Worm (Caenorhabditis elegans) whole organism, midembryonic: ENCODE data around the gene srbc-30.

Experiments used
- flt-1 ChIP-seq: fragments of 200-800 bp; sonication (Bioruptor generic); IDR thresholded peaks from 2 replicates; pipeline ENCODE4 v1.3.6; 2022; ENCODE audit warnings: missing genetic modification characterization, missing compliant biosample characterization
- ref-1 ChIP-seq: fragments of 200-800 bp; sonication (Bioruptor generic); conservative IDR thresholded peaks from 2 replicates; pipeline ENCODE4 v1.3.6; 2022; ENCODE audit warnings: missing genetic modification reagents, missing genetic modification characterization, missing compliant biosample characterization
- tab-1 ChIP-seq: fragments of 200-800 bp; sonication (Bioruptor generic); IDR thresholded peaks from 2 replicates; pipeline ENCODE4 v1.3.6; 2022; ENCODE audit warnings: missing genetic modification characterization, missing compliant biosample characterization
- ztf-23 ChIP-seq: fragments of 200-800 bp; sonication (Bioruptor generic); IDR thresholded peaks from 2 replicates; pipeline ENCODE4 v1.3.6; 2022; ENCODE audit warnings: missing genetic modification reagents, missing genetic modification characterization, missing compliant biosample characterization

DNA sequence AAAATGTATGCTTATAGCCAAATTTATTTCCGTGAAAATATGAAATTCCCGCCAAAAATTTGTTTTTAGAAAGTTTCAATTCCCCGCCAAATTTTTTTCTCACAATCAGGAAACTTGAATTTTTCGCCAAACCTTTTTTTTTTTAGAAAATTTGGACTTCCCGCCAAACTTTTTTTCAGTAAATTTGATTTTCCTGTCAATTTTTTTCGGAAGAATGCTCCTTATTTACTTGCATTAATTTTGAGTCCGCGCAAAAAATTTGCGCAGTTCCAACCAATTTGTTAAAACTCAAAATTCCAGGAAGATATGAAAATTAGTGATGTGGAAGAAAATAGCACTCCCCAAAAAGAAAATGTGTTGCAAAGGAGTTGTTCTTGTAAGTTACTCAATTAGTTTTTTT lies 20.3 kb downstream of the srbc-30 start, which contains the start of gene slc-28.2:
- no peak for TF ChIP-seq flt-1
- TF ChIP-seq ztf-23 (GFP tag; lab: Robert Waterston, UW): no peak
- TF ChIP-seq tab-1 (GFP tag; lab: Robert Waterston, UW): no peak
- TF ChIP-seq ref-1: no peak
